Worm (Caenorhabditis elegans) whole organism, L4 larva: ENCODE measurements around the gene F38E11.6.
A peak's percentile ranks its signal among the peaks of the same experiment; 100 is the strongest.

Experiments
- F10B5.3 ChIP-seq: sonication (generic microtip); optimal IDR thresholded peaks from 2 replicates; lab custom pipeline; 2016; ENCODE audit warnings: mild to moderate bottlenecking, missing genetic modification characterization, missing compliant biosample characterization
- F26F4.8 ChIP-seq: fragments of 200-800 bp; sonication (Bioruptor generic); conservative IDR thresholded peaks from 2 replicates; pipeline ENCODE4 v1.3.6; 2022; ENCODE audit warnings: missing genetic modification characterization, missing compliant biosample characterization
- F44E2.7 ChIP-seq: fragments of 200-800 bp; sonication (Bioruptor generic); IDR thresholded peaks from 2 replicates; pipeline ENCODE4 v2.1.2; 2022; ENCODE audit warnings: missing genetic modification characterization, missing compliant biosample characterization
- T26A8.4 ChIP-seq: fragments of 200-800 bp; sonication (Bioruptor generic); IDR thresholded peaks from 2 replicates; pipeline ENCODE4 v1.3.6; 2022; ENCODE audit warnings: missing genetic modification characterization, missing compliant biosample characterization
- Y75B8A.6 ChIP-seq: fragments of 200-800 bp; sonication (Bioruptor generic); IDR thresholded peaks from 2 replicates; pipeline ENCODE4 v1.3.6; 2022; ENCODE audit warnings: missing genetic modification reagents, missing genetic modification characterization, missing compliant biosample characterization
- aha-1 ChIP-seq: fragments of 150-350 bp; peaks from one replicate; lab custom pipeline; 2014; ENCODE audit warnings: missing biosample characterization, missing genetic modification characterization
- ama-1 ChIP-seq: fragments of 150-350 bp; optimal IDR thresholded peaks from 2 replicates; lab custom pipeline; 2014; ENCODE audit warnings: inconsistent platforms, mixed read lengths
- ceh-28 ChIP-seq: fragments of 150-350 bp; optimal IDR thresholded peaks from 2 replicates; lab custom pipeline; 2014; ENCODE audit warnings: missing biosample characterization, missing genetic modification reagents, missing genetic modification characterization
- ceh-44 ChIP-seq: fragments of 200-800 bp; sonication (Bioruptor generic); IDR thresholded peaks from 2 replicates; pipeline ENCODE4 v1.3.6; 2022; ENCODE audit warnings: missing genetic modification reagents, missing genetic modification characterization, missing compliant biosample characterization
- ceh-62 ChIP-seq: sonication (generic microtip); optimal IDR thresholded peaks from 2 replicates; lab custom pipeline; 2017; ENCODE audit warnings: missing biosample characterization, missing genetic modification characterization
- daf-12 ChIP-seq: fragments of 150-350 bp; optimal IDR thresholded peaks from 2 replicates; lab custom pipeline; 2014; ENCODE audit warnings: missing biosample characterization, missing genetic modification reagents, missing genetic modification characterization
- dmd-8 ChIP-seq: fragments of 200-800 bp; sonication (Bioruptor generic); IDR thresholded peaks from 2 replicates; pipeline ENCODE4 v1.3.6; 2022; ENCODE audit warnings: missing genetic modification characterization, missing compliant biosample characterization
- dpl-1 ChIP-seq: fragments of 150-350 bp; optimal IDR thresholded peaks from 2 replicates; lab custom pipeline; 2014; ENCODE audit warnings: missing biosample characterization, missing genetic modification reagents, missing genetic modification characterization
- duxl-1 ChIP-seq: sonication (generic microtip); optimal IDR thresholded peaks from 2 replicates; lab custom pipeline; 2016; ENCODE audit warnings: mild to moderate bottlenecking, missing genetic modification characterization, moderate library complexity, missing compliant biosample characterization; ENCODE audit not compliant: poor library complexity
- egl-43 ChIP-seq: fragments of 200-800 bp; sonication (Bioruptor generic); IDR thresholded peaks from 2 replicates; pipeline ENCODE4 v1.3.6; 2022; ENCODE audit warnings: missing genetic modification reagents, missing genetic modification characterization, missing compliant biosample characterization
- hlh-11 ChIP-seq: fragments of 200-800 bp; sonication (Bioruptor generic); optimal IDR thresholded peaks from 2 replicates; lab custom pipeline; 2018; ENCODE audit warnings: mild to moderate bottlenecking, missing genetic modification characterization, missing compliant biosample characterization
- jun-1 ChIP-seq: fragments of 150-350 bp; optimal IDR thresholded peaks from 2 replicates; lab custom pipeline; 2014; ENCODE audit warnings: missing biosample characterization, missing genetic modification reagents, missing genetic modification characterization
- lim-7 ChIP-seq: fragments of 200-800 bp; sonication (Bioruptor generic); IDR thresholded peaks from 2 replicates; pipeline ENCODE4 v1.3.6; 2022; ENCODE audit warnings: missing genetic modification characterization, missing compliant biosample characterization
- lsy-2 ChIP-seq, 2 experiments: fragments of 150-350 bp in 1 of 2; sonication (generic microtip) in 1 of 2; optimal IDR thresholded peaks; 2 replicates each; lab custom pipeline; 2014 to 2017; ENCODE audit warnings: missing biosample characterization in 2 of 2, missing genetic modification characterization in 2 of 2
- mdt-29 ChIP-seq: fragments of 200-800 bp; sonication (Bioruptor generic); IDR thresholded peaks from 2 replicates; pipeline ENCODE4 v1.3.6; 2022; ENCODE audit warnings: missing genetic modification reagents, missing genetic modification characterization, missing compliant biosample characterization
- mep-1 ChIP-seq: fragments of 150-350 bp; sonication (generic microtip); optimal IDR thresholded peaks from 3 replicates; lab custom pipeline; 2014; ENCODE audit warnings: missing biosample characterization, missing genetic modification characterization
- mxl-3 ChIP-seq: fragments of 200-800 bp; sonication (Bioruptor generic); optimal IDR thresholded peaks from 2 replicates; lab custom pipeline; 2018; ENCODE audit warnings: mild to moderate bottlenecking, missing genetic modification characterization, missing compliant biosample characterization
- nhr-10 ChIP-seq: fragments of 150-350 bp; optimal IDR thresholded peaks from 2 replicates; lab custom pipeline; 2014; ENCODE audit warnings: missing biosample characterization, missing genetic modification characterization
- nhr-11 ChIP-seq: fragments of 150-350 bp; optimal IDR thresholded peaks from 2 replicates; lab custom pipeline; 2014; ENCODE audit warnings: missing biosample characterization, missing genetic modification characterization
- nhr-25 ChIP-seq: sonication (generic microtip); optimal IDR thresholded peaks from 2 replicates; lab custom pipeline; 2017; ENCODE audit warnings: missing genetic modification characterization, mild to moderate bottlenecking, missing compliant biosample characterization, antibody characterized with exemption, moderate library complexity, borderline replicate concordance; ENCODE audit not compliant: insufficient read depth
- nhr-28 ChIP-seq: fragments of 150-350 bp; optimal IDR thresholded peaks from 2 replicates; lab custom pipeline; 2014; ENCODE audit warnings: missing biosample characterization, missing genetic modification characterization
- nhr-41 ChIP-seq: fragments of 200-800 bp; sonication (Bioruptor generic); IDR thresholded peaks from 2 replicates; pipeline ENCODE4 v1.3.6; 2022; ENCODE audit warnings: missing genetic modification reagents, missing genetic modification characterization, missing compliant biosample characterization
- nhr-48 ChIP-seq: sonication (generic microtip); optimal IDR thresholded peaks from 2 replicates; lab custom pipeline; 2016; ENCODE audit warnings: mild to moderate bottlenecking, missing genetic modification characterization, missing compliant biosample characterization
- php-3 ChIP-seq: fragments of 200-800 bp; sonication (Bioruptor generic); IDR thresholded peaks from 2 replicates; pipeline ENCODE4 v1.3.6; 2022; ENCODE audit warnings: missing genetic modification reagents, missing genetic modification characterization, missing compliant biosample characterization
- rbr-2 ChIP-seq: sonication (generic microtip); optimal IDR thresholded peaks from 2 replicates; lab custom pipeline; 2016; ENCODE audit warnings: missing genotype, missing genetic modification characterization, missing compliant biosample characterization
- saeg-2 ChIP-seq: fragments of 200-800 bp; sonication (Bioruptor generic); IDR thresholded peaks from 2 replicates; pipeline ENCODE4 v1.3.6; 2022; ENCODE audit warnings: missing genetic modification reagents, missing genetic modification characterization, missing compliant biosample characterization
- sdz-12 ChIP-seq: fragments of 200-800 bp; sonication (Bioruptor generic); optimal IDR thresholded peaks from 2 replicates; lab custom pipeline; 2018; ENCODE audit warnings: mild to moderate bottlenecking, missing genetic modification characterization, missing compliant biosample characterization
- snpc-1.2 ChIP-seq: fragments of 200-800 bp; sonication (Bioruptor generic); IDR thresholded peaks from 2 replicates; pipeline ENCODE4 v1.3.6; 2022; ENCODE audit warnings: missing genetic modification reagents, missing genetic modification characterization, missing compliant biosample characterization
- tag-97 ChIP-seq: fragments of 200-800 bp; sonication (Bioruptor generic); IDR thresholded peaks from 2 replicates; pipeline ENCODE4 v1.3.6; 2022; ENCODE audit warnings: missing genetic modification characterization, missing compliant biosample characterization
- unc-130 ChIP-seq: sonication (generic microtip); optimal IDR thresholded peaks from 2 replicates; lab custom pipeline; 2016; ENCODE audit warnings: missing genetic modification reagents, missing genetic modification characterization, missing compliant biosample characterization
- unc-62 ChIP-seq, 3 experiments: fragments of 150-350 bp in 1 of 3; sonication (generic microtip); optimal IDR thresholded peaks in 2 of 3; peaks in 1 of 3; 1 replicate in 1 of 3; 2 replicates in 2 of 3; lab custom pipeline; 2014 to 2017; ENCODE audit warnings: missing biosample characterization in 3 of 3, missing genetic modification characterization in 3 of 3, missing genetic modification reagents in 3 of 3, missing genotype in 1 of 3
- vab-7 ChIP-seq: fragments of 200-800 bp; sonication (Bioruptor generic); IDR thresholded peaks from 2 replicates; pipeline ENCODE4 v1.3.6; 2022; ENCODE audit warnings: missing genetic modification reagents, missing genetic modification characterization, missing compliant biosample characterization
- zfp-2 ChIP-seq: sonication (generic microtip); optimal IDR thresholded peaks from 2 replicates; lab custom pipeline; 2016; ENCODE audit warnings: mild to moderate bottlenecking, missing genetic modification characterization, missing compliant biosample characterization
- zfp-3 ChIP-seq: fragments of 200-800 bp; sonication (Bioruptor generic); conservative IDR thresholded peaks from 2 replicates; pipeline ENCODE4 v1.3.6; 2022; ENCODE audit warnings: missing genetic modification reagents, missing genetic modification characterization, missing compliant biosample characterization
- ztf-11 ChIP-seq: fragments of 150-350 bp; optimal IDR thresholded peaks from 2 replicates; lab custom pipeline; 2014; ENCODE audit warnings: missing biosample characterization, missing genetic modification characterization

Gene F38E11.6

ce11 chrIV:9488315-9488714 is 21.0 kb upstream of the F38E11.6 start, which contains the start of gene sru-1:
TSS of gene sru-1 (plus strand) at chrIV:9488615.
- no peak for TF ChIP-seq tag-97 (GFP tag; lab: Robert Waterston, UW)
- no peak for TF ChIP-seq lim-7 (GFP tag; lab: Robert Waterston, UW)

- no peak for TF ChIP-seq zfp-2 (tag; lab: Kevin White, UChicago)
- peak; percentile 93 for TF ChIP-seq aha-1
Observed at ce11 chrIV:9486779-9487178, 19.5 kb upstream of the F38E11.6 start.

- TF ChIP-seq mxl-3 (GFP tag; lab: Kevin White, UChicago): no peak
- TF ChIP-seq nhr-25 (tag; lab: Kevin White, UChicago): no peak
- no peak for TF ChIP-seq php-3 (GFP tag; lab: Robert Waterston, UW)
- TF ChIP-seq mep-1 (tag; lab: Kevin White, UChicago): no peak
- TF ChIP-seq dmd-8: no peak
- TF ChIP-seq egl-43 (GFP tag; lab: Robert Waterston, UW): no peak
- TF ChIP-seq T26A8.4 (GFP tag; lab: Robert Waterston, UW): no peak
- TF ChIP-seq saeg-2: no peak
- no peak for TF ChIP-seq sdz-12 (GFP tag; lab: Kevin White, UChicago)
- TF ChIP-seq hlh-11: no peak
- TF ChIP-seq vab-7: no peak
- no peak for TF ChIP-seq nhr-10 (tag; lab: Kevin White, UChicago)
- TF ChIP-seq zfp-3 (GFP tag; lab: Robert Waterston, UW): no peak
- TF ChIP-seq F10B5.3 (tag; lab: Kevin White, UChicago): no peak
- TF ChIP-seq F26F4.8 (GFP tag; lab: Robert Waterston, UW): no peak
- no peak for TF ChIP-seq F44E2.7 (GFP tag; lab: Robert Waterston, UW)
- no peak for TF ChIP-seq unc-62 (GFP tag; optimal IDR thresholded peaks at IDR 0.05 in 1 of 2; lab: Kevin White, UChicago)
- no peak for TF ChIP-seq unc-62 (tag; optimal IDR thresholded peaks at IDR 0.05; lab: Kevin White, UChicago)
- TF ChIP-seq dpl-1 (GFP tag; lab: Kevin White, UChicago): no peak
- TF ChIP-seq unc-130 (GFP tag; lab: Kevin White, UChicago): no peak
Observed at ce11 chrIV:9485972-9486371, 18.7 kb upstream of the F38E11.6 start, which contains the start of gene sru-2. TSS of gene sru-2 (plus strand) at chrIV:9486272.

- TF ChIP-seq jun-1 (tag; lab: Kevin White, UChicago) (no peak), F10B5.3 (tag; lab: Kevin White, UChicago) (no peak), zfp-3 (GFP tag; lab: Robert Waterston, UW) (no peak), duxl-1 (no peak), daf-12 (no peak), ceh-44 (GFP tag; lab: Robert Waterston, UW) (no peak), zfp-2 (tag; lab: Kevin White, UChicago) (no peak), sdz-12 (GFP tag; lab: Kevin White, UChicago) (no peak), snpc-1.2 (GFP tag; lab: Robert Waterston, UW) (no peak), rbr-2 (tag; lab: Kevin White, UChicago) (no peak)
Observed at ce11 chrIV:9485040-9485439, 17.7 kb upstream of the F38E11.6 start, which contains the start of gene gadr-2. TSS of gene gadr-2 (minus strand) at chrIV:9485140.

ce11 chrIV:9480936-9481335 is 13.6 kb upstream of the F38E11.6 start, which contains the start of gene cng-3:
TSS of gene cng-3 (minus strand) at chrIV:9481037.
- TF ChIP-seq ama-1 (lab: Kevin White, UChicago) (no peak), nhr-28 (tag; lab: Kevin White, UChicago) (no peak), mdt-29 (GFP tag; lab: Robert Waterston, UW) (no peak), ceh-28 (tag; lab: Kevin White, UChicago) (no peak), ceh-44 (GFP tag; lab: Robert Waterston, UW) (no peak), nhr-11 (tag; lab: Kevin White, UChicago) (no peak), vab-7 (no peak), nhr-41 (no peak), jun-1 (tag; lab: Kevin White, UChicago) (no peak), lsy-2 (tag; optimal IDR thresholded peaks at IDR 0.05; lab: Kevin White, UChicago) (no peak), ceh-62 (tag; lab: Kevin White, UChicago) (no peak), ztf-11 (tag; lab: Kevin White, UChicago) (no peak), mxl-3 (GFP tag; lab: Kevin White, UChicago) (no peak), Y75B8A.6 (GFP tag; lab: Robert Waterston, UW) (no peak), nhr-48 (tag; lab: Kevin White, UChicago) (no peak)
